Worm (Caenorhabditis elegans): ENCODE data around the gene Y53C12A.3.

The Y53C12A.3 gene

DNA sequence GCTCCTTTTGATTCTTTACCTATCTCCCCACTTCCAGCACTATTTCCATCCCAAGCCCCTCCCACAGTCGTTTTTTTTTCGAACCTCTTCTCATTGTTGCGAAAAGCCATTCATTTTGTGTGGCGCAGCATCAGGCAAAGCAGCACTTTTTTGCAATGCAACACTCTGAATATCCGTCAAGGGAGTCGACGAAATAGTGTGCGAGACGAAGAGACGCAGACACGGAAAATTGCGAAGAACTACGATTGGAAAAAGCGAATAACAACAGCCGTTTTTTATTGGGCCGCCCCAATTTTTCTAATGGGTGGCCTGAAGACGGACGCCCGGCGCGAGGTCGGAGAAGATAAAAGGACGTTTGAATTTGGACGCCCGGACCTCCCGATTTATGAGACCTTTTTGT lies 23.8 kb upstream of the Y53C12A.3 start:
- TF ChIP-seq unc-62 (GFP tag; optimal IDR thresholded peaks at IDR 0.05 in 1 of 2): peak in 1 of 2 experiments; percentile 19
- TF ChIP-seq unc-62 (tag; optimal IDR thresholded peaks at IDR 0.05): no peak
- peak; percentile 28 for TF ChIP-seq rbr-2 (tag; optimal IDR thresholded peaks at IDR 0.05)
- no peak for TF ChIP-seq F26F4.8 (GFP tag; conservative IDR thresholded peaks at IDR 0.05)
- no peak for TF ChIP-seq saeg-2 (GFP tag; IDR thresholded peaks at IDR 0.05)
- no peak for TF ChIP-seq T26A8.4 (GFP tag; IDR thresholded peaks at IDR 0.05)
- peak; percentile 3 for TF ChIP-seq hlh-11 (tag; optimal IDR thresholded peaks at IDR 0.05)
- TF ChIP-seq hmg-1.1 (GFP tag; IDR thresholded peaks at IDR 0.05): peak; percentile 27; the same call in 1 of the 2 replicates

DNA sequence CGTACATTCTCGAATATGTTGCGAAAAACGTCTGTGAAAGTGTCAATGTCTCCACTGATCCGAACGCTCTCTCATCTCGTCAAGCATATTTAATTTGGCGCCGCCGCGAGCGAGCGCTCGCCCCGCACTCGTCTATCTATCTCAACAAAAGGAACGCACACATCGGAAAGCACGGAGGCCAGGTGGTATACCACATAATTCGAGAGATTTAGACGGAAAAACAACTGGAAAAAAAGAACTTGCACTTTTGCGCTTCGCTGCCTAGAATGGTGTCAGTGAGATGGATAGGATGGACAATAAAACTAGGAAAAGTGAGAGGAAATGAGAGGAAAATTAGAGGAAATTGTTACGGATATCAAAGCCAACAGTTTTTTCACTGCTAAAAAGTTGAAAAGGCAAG lies 23.2 kb upstream of the Y53C12A.3 start:
- TF ChIP-seq tra-1 (GFP tag; IDR thresholded peaks at IDR 0.05) (0 out of 2 replicates have a peak, but pooled peaks have one; percentile 65), F49E8.2 (tag; optimal IDR thresholded peaks at IDR 0.05; ENCODE audit: borderline replicate concordance) (no peak), aha-1 (tag) (peak; percentile 49), F10B5.3 (tag; optimal IDR thresholded peaks at IDR 0.05) (no peak), mdl-1 (tag; optimal IDR thresholded peaks at IDR 0.05) (peak in 1 of 2 experiments; percentile 45), nhr-28 (tag; optimal IDR thresholded peaks at IDR 0.05) (peak; percentile 24), mxl-3 (GFP tag; optimal IDR thresholded peaks at IDR 0.05) (peak; percentile 55), ZK546.5 (tag; optimal IDR thresholded peaks at IDR 0.05) (no peak), hlh-11 (tag; optimal IDR thresholded peaks at IDR 0.05) (peak; percentile 12)

ce11 chrII:9728506-9728905 lies 22.5 kb upstream of the Y53C12A.3 start:
- TF ChIP-seq hmg-1.1 (GFP tag; IDR thresholded peaks at IDR 0.05) (no peak), nhr-76 (tag; optimal IDR thresholded peaks at IDR 0.05) (no peak), ceh-62 (tag; optimal IDR thresholded peaks at IDR 0.05) (no peak), ctbp-1 (GFP tag; IDR thresholded peaks at IDR 0.05) (0 out of 2 replicates have a peak, but pooled peaks have one; percentile 20), nhr-41 (GFP tag; IDR thresholded peaks at IDR 0.05) (no peak), dmd-8 (GFP tag; IDR thresholded peaks at IDR 0.05) (no peak), lsy-2 (tag; optimal IDR thresholded peaks at IDR 0.05) (peak in 1 of 2 experiments; percentile 1), Y75B8A.6 (GFP tag; IDR thresholded peaks at IDR 0.05) (no peak), ces-1 (GFP tag; optimal IDR thresholded peaks at IDR 0.05) (peak; percentile 64), mep-1 (tag; optimal IDR thresholded peaks at IDR 0.05) (no peak), nhr-237 (tag; optimal IDR thresholded peaks at IDR 0.05) (no peak), D1046.2 (GFP tag; IDR thresholded peaks at IDR 0.05) (no peak), zfp-3 (GFP tag; conservative IDR thresholded peaks at IDR 0.05) (no peak), F44E2.7 (GFP tag; IDR thresholded peaks at IDR 0.05) (no peak), fkh-10 (GFP tag; optimal IDR thresholded peaks at IDR 0.05) (peak; percentile 83), pha-4 (GFP tag; IDR thresholded peaks at IDR 0.05) (no peak), pha-4 (tag; optimal IDR thresholded peaks at IDR 0.05) (no peak), hlh-30 (tag; optimal IDR thresholded peaks at IDR 0.05; ENCODE audit: insufficient read depth) (no peak)

DNA sequence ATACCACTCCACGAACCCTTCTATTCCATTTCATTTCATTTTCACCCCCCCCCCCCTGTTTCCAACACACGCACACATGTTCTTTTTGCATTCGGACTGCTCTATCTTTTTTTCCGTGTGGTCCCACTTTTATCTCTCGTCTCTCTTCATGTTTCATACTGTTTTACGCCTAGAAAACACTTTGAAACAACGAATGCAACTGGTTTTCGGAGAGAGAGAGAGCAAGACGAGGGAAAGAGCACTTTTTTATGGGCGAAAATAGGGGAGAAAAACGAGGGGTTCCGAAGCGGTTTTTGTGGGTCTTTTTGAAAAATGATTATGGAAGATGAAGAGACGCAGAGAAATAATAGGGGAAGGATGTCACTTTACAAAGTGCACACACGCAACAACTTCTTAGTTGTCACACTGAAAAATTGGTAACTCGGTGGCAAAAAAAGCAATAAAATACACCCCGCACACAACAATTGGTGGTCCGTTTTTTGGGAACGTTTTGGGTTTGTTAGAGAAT lies 21.2 kb upstream of the Y53C12A.3 start:
- TF ChIP-seq nhr-237 (tag; optimal IDR thresholded peaks at IDR 0.05): no peak
- TF ChIP-seq ceh-20 (GFP tag; IDR thresholded peaks at IDR 0.05): no peak
- TF ChIP-seq ama-1 (optimal IDR thresholded peaks at IDR 0.05): no peak
- no peak for TF ChIP-seq ceh-82 (tag; optimal IDR thresholded peaks at IDR 0.05)
- TF ChIP-seq F49E8.2 (tag; optimal IDR thresholded peaks at IDR 0.05; ENCODE audit: borderline replicate concordance): no peak
- TF ChIP-seq aly-2 (tag; optimal IDR thresholded peaks at IDR 0.05): no peak
- no peak for TF ChIP-seq dmd-6 (GFP tag; IDR thresholded peaks at IDR 0.05)
- no peak for TF ChIP-seq nhr-102 (tag; optimal IDR thresholded peaks at IDR 0.05)
- peak in 1 of 2 experiments; percentile 6 for TF ChIP-seq lsy-2 (tag; optimal IDR thresholded peaks at IDR 0.05)
- 0 out of 2 replicates have a peak, but pooled peaks have one; percentile 38 for TF ChIP-seq hmg-1.1 (GFP tag; IDR thresholded peaks at IDR 0.05)
- TF ChIP-seq unc-62 (GFP tag; optimal IDR thresholded peaks at IDR 0.05 in 1 of 2): peak in 1 of 2 experiments; percentile 32
- no peak for TF ChIP-seq unc-62 (tag; optimal IDR thresholded peaks at IDR 0.05)
- no peak for TF ChIP-seq ceh-28 (tag; optimal IDR thresholded peaks at IDR 0.05)
- TF ChIP-seq lin-39 (tag; optimal IDR thresholded peaks at IDR 0.05): no peak
- TF ChIP-seq ztf-7 (tag; optimal IDR thresholded peaks at IDR 0.05): no peak
- peak; percentile 12 for TF ChIP-seq hlh-11 (tag; optimal IDR thresholded peaks at IDR 0.05)
- TF ChIP-seq egl-43 (GFP tag; IDR thresholded peaks at IDR 0.05): 0 out of 2 replicates have a peak, but pooled peaks have one; percentile 10
- TF ChIP-seq nhr-11 (tag; optimal IDR thresholded peaks at IDR 0.05): peak; percentile 8
- no peak for TF ChIP-seq T20F7.1 (GFP tag; optimal IDR thresholded peaks at IDR 0.05)
- TF ChIP-seq lin-1 (GFP tag; IDR thresholded peaks at IDR 0.05): no peak
- 0 out of 2 replicates have a peak, but pooled peaks have one; percentile 42 for TF ChIP-seq tra-1 (GFP tag; IDR thresholded peaks at IDR 0.05)
- TF ChIP-seq Y48G9A.11 (GFP tag; IDR thresholded peaks at IDR 0.05): no peak
